Worm (Caenorhabditis elegans): ENCODE results near the gene C50F4.9.

Gene C50F4.9

DNA sequence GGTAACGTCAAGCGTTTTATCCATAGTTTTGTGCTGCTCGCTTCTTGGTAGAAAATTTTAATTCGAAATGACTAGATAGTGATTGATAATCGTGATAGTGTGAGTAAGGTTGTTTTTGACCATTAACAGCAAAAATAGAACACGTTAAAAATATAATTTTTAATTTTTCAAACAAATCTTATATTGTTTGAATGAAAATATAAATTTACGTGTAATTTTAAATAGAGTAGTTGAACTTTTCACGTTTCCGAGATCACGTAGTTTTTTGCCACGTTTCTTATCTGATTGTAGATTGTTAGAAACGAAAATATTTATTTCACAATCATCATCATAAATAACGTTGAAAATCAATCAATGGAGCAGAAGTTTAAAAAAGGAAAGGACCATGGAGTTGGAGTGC is 7.5 kb upstream of the C50F4.9 start, which contains the start of the genes C50F4.10 and pfk-1.2:
TSS of gene C50F4.10 (minus strand) at position 101 of the 400 bp plus-strand sequence.
TSS of gene pfk-1.2 (plus strand) at position 325 of the 400 bp plus-strand sequence.
- TF ChIP-seq lin-39 (tag; optimal IDR thresholded peaks at IDR 0.05) = no peak
- TF ChIP-seq mdl-1 (tag; optimal IDR thresholded peaks at IDR 0.05) = no peak
- TF ChIP-seq ceh-9 (tag; optimal IDR thresholded peaks at IDR 0.05) = no peak
- no peak for TF ChIP-seq fkh-2 (tag; optimal IDR thresholded peaks at IDR 0.05)
- TF ChIP-seq elt-1 (tag; optimal IDR thresholded peaks at IDR 0.05) = no peak
- no peak for TF ChIP-seq hmg-11 (tag; optimal IDR thresholded peaks at IDR 0.05)
- no peak for TF ChIP-seq lsy-12 (tag; optimal IDR thresholded peaks at IDR 0.05)
- TF ChIP-seq ztf-4 (tag; optimal IDR thresholded peaks at IDR 0.05) = no peak
- no peak for TF ChIP-seq egl-27 (tag; optimal IDR thresholded peaks at IDR 0.05)
- no peak for TF ChIP-seq eor-1 (tag; optimal IDR thresholded peaks at IDR 0.05)
- no peak for TF ChIP-seq tbx-2 (tag; optimal IDR thresholded peaks at IDR 0.05)
- no peak for TF ChIP-seq nhr-237 (tag; optimal IDR thresholded peaks at IDR 0.05)
- TF ChIP-seq nhr-25 (tag; optimal IDR thresholded peaks at IDR 0.05) = no peak
- no peak for TF ChIP-seq jun-1 (tag; optimal IDR thresholded peaks at IDR 0.05)

DNA sequence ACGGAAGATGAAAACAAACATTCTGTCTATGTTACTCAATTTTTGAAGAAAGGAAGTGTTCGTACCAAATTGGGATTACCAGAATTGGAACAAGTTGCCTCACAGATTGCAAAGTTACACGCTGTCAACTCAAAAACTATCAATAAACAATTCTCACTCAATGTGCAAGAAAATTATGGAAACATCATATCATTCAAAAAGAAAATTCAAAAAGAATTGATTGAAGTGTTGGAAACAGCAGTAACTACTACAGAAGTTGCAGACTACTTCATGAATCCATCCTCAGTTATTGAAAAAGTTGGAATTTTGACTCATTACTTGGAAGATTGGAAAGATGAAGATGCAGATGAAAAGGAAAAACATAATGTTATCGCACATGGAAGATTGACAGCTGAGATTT is 4.0 kb upstream of the C50F4.9 start:
- TF ChIP-seq unc-39 (tag; optimal IDR thresholded peaks at IDR 0.05) (no peak), aly-2 (tag; optimal IDR thresholded peaks at IDR 0.05) (no peak), ztf-11 (tag; optimal IDR thresholded peaks at IDR 0.05) (no peak), nhr-11 (tag; optimal IDR thresholded peaks at IDR 0.05) (no peak), egl-5 (tag; optimal IDR thresholded peaks at IDR 0.05) (no peak), lin-15B (tag; optimal IDR thresholded peaks at IDR 0.05) (no peak), eor-1 (tag; optimal IDR thresholded peaks at IDR 0.05) (no peak), elt-3 (tag; optimal IDR thresholded peaks at IDR 0.05) (no peak), elt-2 (tag; optimal IDR thresholded peaks at IDR 0.05) (no peak), pqm-1 (tag; optimal IDR thresholded peaks at IDR 0.05) (no peak), ZK546.5 (tag; optimal IDR thresholded peaks at IDR 0.05) (no peak), fos-1 (tag; optimal IDR thresholded peaks at IDR 0.05) (no peak), nhr-237 (tag; optimal IDR thresholded peaks at IDR 0.05) (no peak), R02D3.7 (tag; optimal IDR thresholded peaks at IDR 0.05) (no peak), skn-1 (tag; optimal IDR thresholded peaks at IDR 0.05) (no peak), nhr-43 (tag; optimal IDR thresholded peaks at IDR 0.05; ENCODE audit: poor library complexity, severe bottlenecking) (no peak), nhr-23 (tag; optimal IDR thresholded peaks at IDR 0.05) (no peak)

DNA sequence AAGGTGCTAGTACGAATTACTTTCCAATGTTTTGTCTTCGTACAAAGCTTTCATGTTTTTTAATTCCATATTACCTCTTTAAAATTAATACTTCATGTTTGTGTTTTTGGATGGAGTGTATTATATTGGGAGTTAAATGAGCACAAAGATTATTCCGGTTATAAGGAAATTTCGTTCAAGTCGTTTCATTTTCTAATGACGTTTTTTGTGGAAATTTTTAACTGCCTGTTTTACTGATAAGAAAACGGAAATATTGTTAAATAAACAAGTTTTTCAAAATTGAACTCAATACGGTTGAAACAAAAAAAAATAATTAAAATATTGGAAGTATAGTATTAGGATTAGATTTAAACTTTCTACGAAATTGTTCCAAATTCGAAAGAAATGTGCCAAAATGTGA is 3.3 kb upstream of the C50F4.9 start:
- TF ChIP-seq pqm-1 (tag; optimal IDR thresholded peaks at IDR 0.05) = peak; percentile 59
- no peak for TF ChIP-seq nhr-12 (tag; optimal IDR thresholded peaks at IDR 0.05)
- peak; percentile 56 for TF ChIP-seq elt-2 (tag; optimal IDR thresholded peaks at IDR 0.05)
- no peak for TF ChIP-seq nhr-237 (tag; optimal IDR thresholded peaks at IDR 0.05)

DNA sequence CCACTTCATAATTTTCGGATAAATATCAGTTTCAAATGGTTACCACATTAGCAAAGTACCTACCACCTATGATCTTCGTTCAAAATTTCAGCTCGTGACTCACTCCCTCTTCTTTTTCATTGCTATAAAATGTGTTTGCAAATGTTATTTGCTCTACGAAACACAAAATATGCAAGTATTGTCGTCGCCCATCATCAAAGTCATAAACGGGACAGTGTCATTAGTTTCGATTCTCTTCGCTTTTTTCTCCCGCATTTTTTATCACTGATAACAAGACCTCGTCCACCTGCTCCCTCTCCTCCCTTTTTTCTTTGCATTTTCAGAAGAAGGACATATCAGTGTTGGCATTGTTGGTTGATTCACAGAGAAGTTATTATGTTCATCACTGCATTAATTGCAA is 2.5 kb upstream of the C50F4.9 start, which contains the start of gene C50F4.1:
TSS of gene C50F4.1 (plus strand) at position 324 of the 400 bp plus-strand sequence.
- TF ChIP-seq nhr-23 (tag; optimal IDR thresholded peaks at IDR 0.05) (no peak), aly-2 (tag; optimal IDR thresholded peaks at IDR 0.05) (no peak), pqm-1 (tag; optimal IDR thresholded peaks at IDR 0.05) (peak; percentile 80), elt-2 (tag; optimal IDR thresholded peaks at IDR 0.05) (peak; percentile 79), nhr-25 (tag; optimal IDR thresholded peaks at IDR 0.05) (no peak)

DNA sequence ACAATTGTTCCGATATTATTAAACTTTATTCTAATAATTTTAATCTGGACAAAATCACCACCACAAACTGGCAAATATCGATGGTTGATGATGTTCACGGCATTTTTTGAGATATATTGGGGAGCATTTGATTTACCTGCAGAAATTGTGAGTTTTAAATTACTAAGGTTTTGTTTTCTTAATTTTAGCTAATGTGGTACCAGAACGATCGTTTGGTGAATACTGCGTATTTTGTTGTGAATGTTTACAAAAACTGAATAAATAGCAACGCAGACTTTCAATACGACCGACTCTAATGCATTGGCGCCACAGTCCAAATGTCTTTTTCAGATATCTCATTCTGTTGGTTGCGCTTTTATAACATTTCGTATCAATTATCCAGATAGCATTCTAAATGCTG is 2.3 kb downstream of the C50F4.9 start:
- TF ChIP-seq pha-4 (tag; optimal IDR thresholded peaks at IDR 0.05) (no peak), nhr-12 (tag; optimal IDR thresholded peaks at IDR 0.05) (no peak), sea-2 (GFP tag; optimal IDR thresholded peaks at IDR 0.05) (no peak), nfya-1 (tag; optimal IDR thresholded peaks at IDR 0.05; ENCODE audit: insufficient read depth) (no peak), snpc-4 (tag; optimal IDR thresholded peaks at IDR 0.05) (no peak), elt-1 (tag; optimal IDR thresholded peaks at IDR 0.05) (no peak), fkh-10 (GFP tag; optimal IDR thresholded peaks at IDR 0.05) (no peak), R02D3.7 (tag; optimal IDR thresholded peaks at IDR 0.05) (no peak), unc-62 (GFP tag; optimal IDR thresholded peaks at IDR 0.05) (no peak), nhr-43 (tag; optimal IDR thresholded peaks at IDR 0.05; ENCODE audit: poor library complexity, severe bottlenecking) (no peak), nhr-67 (tag; optimal IDR thresholded peaks at IDR 0.05) (no peak), nhr-76 (tag; optimal IDR thresholded peaks at IDR 0.05) (no peak), lin-15B (tag; optimal IDR thresholded peaks at IDR 0.05) (no peak)

Data from whole organism, L3 larva.